Fruit fly (Drosophila melanogaster): ENCODE results near the gene CG34328.
A peak's percentile ranks its signal among the peaks of the same experiment; 100 is the strongest.

CG34328 gene

DNA sequence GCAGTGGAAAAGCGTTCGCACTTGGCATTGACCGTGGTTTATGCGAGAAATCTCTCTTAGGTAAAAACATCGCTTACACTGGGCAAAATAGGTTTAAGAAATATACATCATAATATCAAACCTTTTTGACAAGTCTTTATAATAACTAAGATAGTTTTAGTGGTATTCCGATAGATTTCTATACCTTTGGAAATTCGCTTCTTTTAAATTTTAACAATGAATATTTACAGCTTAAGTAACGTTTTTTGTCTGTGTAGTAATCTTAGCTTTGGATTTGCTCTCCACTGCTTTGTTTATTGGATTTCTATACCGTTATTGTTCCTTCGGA lies 7.5 kb upstream of the CG34328 start (continued):
- TF ChIP-seq CG16815 (GFP tag; optimal IDR thresholded peaks at IDR 0.05) (no peak), repo (GFP tag; optimal IDR thresholded peaks at IDR 0.05) (no peak), CG2889 (GFP tag; IDR thresholded peaks at IDR 0.05) (no peak), Tbp (GFP tag; optimal IDR thresholded peaks at IDR 0.05) (no peak), gcm2 (GFP tag; optimal IDR thresholded peaks at IDR 0.05) (no peak), Dad (GFP tag; optimal IDR thresholded peaks at IDR 0.05) (no peak), Eip74EF (GFP tag; optimal IDR thresholded peaks at IDR 0.05) (no peak), YL-1 (GFP tag; optimal IDR thresholded peaks at IDR 0.05) (no peak), ERR (GFP tag; optimal IDR thresholded peaks at IDR 0.05) (peak; percentile 16), da (GFP tag; optimal IDR thresholded peaks at IDR 0.05) (no peak), HmgD (GFP tag; optimal IDR thresholded peaks at IDR 0.05) (no peak), CG12155 (GFP tag; optimal IDR thresholded peaks at IDR 0.05) (no peak), Doc2 (GFP tag; IDR thresholded peaks at IDR 0.05) (no peak), br (optimal IDR thresholded peaks at IDR 0.05) (no peak), Kr (GFP tag; optimal IDR thresholded peaks at IDR 0.05) (no peak), CG9609 (GFP tag; optimal IDR thresholded peaks at IDR 0.05) (peak; percentile 1), CG4707 (GFP tag; optimal IDR thresholded peaks at IDR 0.05) (no peak), CG17802 (tag; optimal IDR thresholded peaks at IDR 0.05) (no peak), gem (tag; optimal IDR thresholded peaks at IDR 0.05) (peak; percentile 61), trh (GFP tag; optimal IDR thresholded peaks at IDR 0.05) (no peak), CG1647 (GFP tag; optimal IDR thresholded peaks at IDR 0.05) (no peak), CG33213 (GFP tag; optimal IDR thresholded peaks at IDR 0.05) (no peak), CG3163 (GFP tag; optimal IDR thresholded peaks at IDR 0.05) (no peak), Atf3 (GFP tag; optimal IDR thresholded peaks at IDR 0.05) (no peak), ara (GFP tag; IDR thresholded peaks at IDR 0.05) (no peak), Asciz (GFP tag; optimal IDR thresholded peaks at IDR 0.05) (no peak), hth (optimal IDR thresholded peaks at IDR 0.05) (no peak), CG11560 (tag; IDR thresholded peaks at IDR 0.05) (no peak), fd96Cb (tag; optimal IDR thresholded peaks at IDR 0.05) (no peak), CG5953 (GFP tag; IDR thresholded peaks at IDR 0.05) (no peak), CG9932 (GFP tag; IDR thresholded peaks at IDR 0.05) (no peak), CG10366 (GFP tag; IDR thresholded peaks at IDR 0.05) (no peak), CG12104 (GFP tag; optimal IDR thresholded peaks at IDR 0.05) (no peak), dpn (GFP tag; optimal IDR thresholded peaks at IDR 0.05) (peak in 1 of 2 experiments; percentile 39), CG1603 (tag; optimal IDR thresholded peaks at IDR 0.05) (no peak), mam (GFP tag; optimal IDR thresholded peaks at IDR 0.05) (peak; percentile 12), CG13424 (tag; optimal IDR thresholded peaks at IDR 0.05) (no peak), CG6272 (GFP tag; IDR thresholded peaks at IDR 0.05) (no peak), CG10543 (GFP tag; optimal IDR thresholded peaks at IDR 0.05) (no peak), CG3065 (GFP tag; optimal IDR thresholded peaks at IDR 0.05) (no peak), Oaz (GFP tag; IDR thresholded peaks at IDR 0.05) (no peak), crol (GFP tag; IDR thresholded peaks at IDR 0.05) (no peak), Xrp1 (GFP tag; IDR thresholded peaks at IDR 0.05) (peak; percentile 28; the same call in 1 of the 2 replicates), CG18764 (GFP tag; optimal IDR thresholded peaks at IDR 0.05) (no peak), usp (GFP tag; optimal IDR thresholded peaks at IDR 0.05) (no peak), CG12219 (GFP tag; optimal IDR thresholded peaks at IDR 0.05) (no peak), Lim3 (GFP tag; IDR thresholded peaks at IDR 0.05) (no peak), tup (GFP tag; optimal IDR thresholded peaks at IDR 0.05) (no peak), CG12942 (GFP tag; optimal IDR thresholded peaks at IDR 0.05) (no peak), E2f1 (GFP tag; IDR thresholded peaks at IDR 0.05) (no peak; the same call in 1 of the 2 replicates), CG18262 (tag; optimal IDR thresholded peaks at IDR 0.05) (no peak), Aef1 (GFP tag; IDR thresholded peaks at IDR 0.05) (no peak), Xbp1 (GFP tag; optimal IDR thresholded peaks at IDR 0.05) (peak; percentile 5), nerfin-1 (tag; optimal IDR thresholded peaks at IDR 0.05) (no peak)

Measured in whole organism, embryonic.